Worm (Caenorhabditis elegans): ENCODE results near the gene F58F9.9.
"Not testable (repeated sequence)": the region's sequence is repeated elsewhere in the genome, so short reads cannot be mapped to it uniquely, and the experiment has no call there.

The F58F9.9 gene

DNA sequence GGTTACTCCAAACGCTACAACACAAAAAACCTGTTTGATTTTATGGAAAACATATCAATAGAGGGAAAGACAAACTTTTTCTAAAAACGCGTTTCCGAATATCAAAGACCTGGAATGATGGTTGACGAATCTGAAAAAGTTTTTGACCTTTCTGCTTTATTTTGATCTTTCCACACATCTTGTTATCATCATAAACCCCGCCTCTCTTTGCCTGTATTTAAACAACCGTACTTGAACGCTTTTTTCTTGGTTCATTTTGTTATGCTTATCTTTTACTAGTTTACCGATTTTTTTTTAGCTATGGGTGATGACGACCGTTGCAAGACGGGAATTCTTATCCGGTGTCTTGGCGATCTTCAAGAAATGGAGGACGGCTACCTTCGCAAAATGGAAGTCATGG lies 12.9 kb downstream of the F58F9.9 start, which contains the start of gene T13A10.2:
TSS of gene T13A10.2 (plus strand) at position 301 of the 400 bp plus-strand sequence.
- not testable (repeated sequence) for TF ChIP-seq cog-1 (tag; optimal IDR thresholded peaks at IDR 0.05); ztf-23 (GFP tag; IDR thresholded peaks at IDR 0.05); flt-1 (GFP tag; IDR thresholded peaks at IDR 0.05)

ce11 chrIV:6254635-6255034 lies 14.5 kb downstream of the F58F9.9 start, which contains the start of gene T13A10.64:
Gene T13A10.64 (plus strand): TSS chrIV:6254935.
- no peak for TF ChIP-seq klf-2 (GFP tag; conservative IDR thresholded peaks at IDR 0.05)
- TF ChIP-seq T22C8.4 (GFP tag; IDR thresholded peaks at IDR 0.05), result no peak
- TF ChIP-seq cog-1 (tag; optimal IDR thresholded peaks at IDR 0.05), result no peak
- TF ChIP-seq flt-1 (GFP tag; IDR thresholded peaks at IDR 0.05), result no peak
- no peak for TF ChIP-seq ref-1 (GFP tag; conservative IDR thresholded peaks at IDR 0.05)
- no peak for TF ChIP-seq ztf-23 (GFP tag; IDR thresholded peaks at IDR 0.05)
- no peak for TF ChIP-seq med-1 (GFP tag; optimal IDR thresholded peaks at IDR 0.05; ENCODE audit: insufficient read depth)
- no peak for TF ChIP-seq tab-1 (GFP tag; IDR thresholded peaks at IDR 0.05)
- no peak for TF ChIP-seq ztf-29 (GFP tag; IDR thresholded peaks at IDR 0.05)

ce11 chrIV:6258967-6259366 lies 18.9 kb downstream of the F58F9.9 start:
- TF ChIP-seq T22C8.4 (GFP tag; IDR thresholded peaks at IDR 0.05) (no peak), ztf-23 (GFP tag; IDR thresholded peaks at IDR 0.05) (no peak), tab-1 (GFP tag; IDR thresholded peaks at IDR 0.05) (no peak), cog-1 (tag; optimal IDR thresholded peaks at IDR 0.05) (no peak), med-1 (GFP tag; optimal IDR thresholded peaks at IDR 0.05; ENCODE audit: insufficient read depth) (no peak), klf-2 (GFP tag; conservative IDR thresholded peaks at IDR 0.05) (no peak), ref-1 (GFP tag; conservative IDR thresholded peaks at IDR 0.05) (no peak), ztf-29 (GFP tag; IDR thresholded peaks at IDR 0.05) (no peak), flt-1 (GFP tag; IDR thresholded peaks at IDR 0.05) (no peak)

ce11 chrIV:6259732-6260131 lies 19.6 kb downstream of the F58F9.9 start, which contains the start of gene nlp-16:
Gene nlp-16 (minus strand): TSS chrIV:6259832.
- TF ChIP-seq cog-1 (tag; optimal IDR thresholded peaks at IDR 0.05) (no peak), klf-2 (GFP tag; conservative IDR thresholded peaks at IDR 0.05) (no peak), med-1 (GFP tag; optimal IDR thresholded peaks at IDR 0.05; ENCODE audit: insufficient read depth) (no peak), tab-1 (GFP tag; IDR thresholded peaks at IDR 0.05) (no peak), ztf-23 (GFP tag; IDR thresholded peaks at IDR 0.05) (no peak), ztf-29 (GFP tag; IDR thresholded peaks at IDR 0.05) (no peak)

DNA sequence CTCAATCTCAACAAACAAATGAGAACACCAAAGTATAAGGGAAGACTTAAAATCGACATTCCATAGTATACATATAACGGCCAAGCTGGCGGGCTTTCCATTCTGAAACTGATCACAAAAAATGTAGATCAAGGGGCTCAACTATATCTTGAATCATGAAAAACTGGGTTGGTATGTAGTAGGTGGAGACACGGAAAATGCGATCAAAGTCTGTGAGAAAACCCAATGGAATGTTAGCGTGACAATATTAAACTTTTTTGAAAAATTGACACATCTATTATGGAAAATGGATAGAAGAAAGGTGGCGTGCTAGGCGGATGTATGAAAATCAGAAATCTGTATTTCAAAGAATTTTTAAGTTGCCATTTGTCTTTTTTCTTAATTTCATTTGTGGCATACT lies 23.2 kb downstream of the F58F9.9 start, which contains the start of gene srv-28:
TSS of gene srv-28 (minus strand) at position 101 of the 400 bp plus-strand sequence.
- no peak for TF ChIP-seq ztf-23 (GFP tag; IDR thresholded peaks at IDR 0.05)
- TF ChIP-seq klf-2 (GFP tag; conservative IDR thresholded peaks at IDR 0.05), result no peak
- TF ChIP-seq cog-1 (tag; optimal IDR thresholded peaks at IDR 0.05), result no peak
- no peak for TF ChIP-seq T22C8.4 (GFP tag; IDR thresholded peaks at IDR 0.05)
- TF ChIP-seq tab-1 (GFP tag; IDR thresholded peaks at IDR 0.05), result no peak
- TF ChIP-seq med-1 (GFP tag; optimal IDR thresholded peaks at IDR 0.05; ENCODE audit: insufficient read depth), result no peak
- no peak for TF ChIP-seq flt-1 (GFP tag; IDR thresholded peaks at IDR 0.05)
- TF ChIP-seq ref-1 (GFP tag; conservative IDR thresholded peaks at IDR 0.05), result no peak
- no peak for TF ChIP-seq ztf-29 (GFP tag; IDR thresholded peaks at IDR 0.05)

ce11 chrIV:6266499-6266898 lies 26.4 kb downstream of the F58F9.9 start, which contains the start of gene srv-29:
Gene srv-29 (minus strand): TSS chrIV:6266599.
- TF ChIP-seq flt-1 (GFP tag; IDR thresholded peaks at IDR 0.05) (no peak), ref-1 (GFP tag; conservative IDR thresholded peaks at IDR 0.05) (no peak), T22C8.4 (GFP tag; IDR thresholded peaks at IDR 0.05) (no peak), klf-2 (GFP tag; conservative IDR thresholded peaks at IDR 0.05) (no peak), tab-1 (GFP tag; IDR thresholded peaks at IDR 0.05) (no peak)

- TF ChIP-seq cog-1 (tag; optimal IDR thresholded peaks at IDR 0.05) (no peak), klf-2 (GFP tag; conservative IDR thresholded peaks at IDR 0.05) (no peak), med-1 (GFP tag; optimal IDR thresholded peaks at IDR 0.05; ENCODE audit: insufficient read depth) (no peak)
Measured at ce11 chrIV:6269346-6269745, 29.3 kb downstream of the F58F9.9 start, which contains the start of gene srv-30. Gene srv-30 (minus strand): TSS chrIV:6269446.

DNA sequence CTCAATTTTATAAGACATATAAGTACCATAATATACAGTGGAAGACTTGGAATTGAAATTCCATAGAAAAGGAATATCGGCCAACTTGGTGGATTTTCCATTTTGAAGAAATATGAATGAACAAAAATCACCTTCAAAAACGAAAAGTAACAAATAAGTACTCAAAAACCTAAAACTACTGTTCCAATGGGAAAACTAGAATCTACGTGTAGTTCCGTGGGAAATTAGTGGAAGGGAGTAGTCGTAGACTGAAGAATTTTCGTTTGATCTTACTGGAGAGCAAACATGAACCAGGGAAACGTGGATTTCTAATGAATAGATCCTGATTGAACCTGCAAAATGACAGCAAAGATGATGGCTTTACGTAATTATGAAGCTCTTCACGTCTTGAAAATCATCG lies 31.8 kb downstream of the F58F9.9 start, which contains the start of gene srv-31:
TSS of gene srv-31 (minus strand) at position 101 of the 400 bp plus-strand sequence.
- TF ChIP-seq flt-1 (GFP tag; IDR thresholded peaks at IDR 0.05) (no peak), klf-2 (GFP tag; conservative IDR thresholded peaks at IDR 0.05) (no peak), cog-1 (tag; optimal IDR thresholded peaks at IDR 0.05) (no peak), T22C8.4 (GFP tag; IDR thresholded peaks at IDR 0.05) (no peak), med-1 (GFP tag; optimal IDR thresholded peaks at IDR 0.05; ENCODE audit: insufficient read depth) (no peak), ref-1 (GFP tag; conservative IDR thresholded peaks at IDR 0.05) (no peak), ztf-29 (GFP tag; IDR thresholded peaks at IDR 0.05) (no peak), tab-1 (GFP tag; IDR thresholded peaks at IDR 0.05) (no peak), ztf-23 (GFP tag; IDR thresholded peaks at IDR 0.05) (no peak)

DNA sequence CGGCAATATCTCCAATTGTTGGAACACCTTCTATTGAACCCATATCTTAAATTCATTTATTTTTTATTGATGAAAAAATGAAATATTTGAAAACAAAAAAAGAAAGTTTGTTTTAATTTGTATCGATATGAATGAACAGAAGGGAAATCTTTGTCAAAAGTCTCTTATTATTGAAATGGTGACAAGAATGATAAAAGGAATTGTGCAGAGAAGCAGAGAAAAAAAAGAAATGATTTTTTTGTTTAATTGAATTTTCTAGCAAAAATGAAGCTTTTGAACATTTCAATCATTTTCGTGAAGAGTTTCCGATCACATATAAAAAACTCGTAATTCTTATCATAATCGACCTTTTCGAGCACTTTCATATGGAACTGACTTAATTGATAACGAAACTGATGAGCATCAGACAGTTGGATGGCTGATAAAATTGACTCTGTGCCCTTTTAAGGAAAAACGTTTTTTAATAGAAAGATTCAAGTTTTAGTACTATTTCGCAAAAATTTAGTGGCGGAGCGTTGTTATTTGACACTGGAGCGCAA lies 35.6 kb downstream of the F58F9.9 start, which contains the start of the genes aat-4 and T13A10.1:
TSS of gene aat-4 (minus strand) at position 51 of the 539 bp plus-strand sequence.
TSS of gene T13A10.1 (plus strand) at position 411 of the 539 bp plus-strand sequence.
- no peak for TF ChIP-seq cog-1 (tag; optimal IDR thresholded peaks at IDR 0.05)
- TF ChIP-seq klf-2 (GFP tag; conservative IDR thresholded peaks at IDR 0.05), result no peak
- no peak for TF ChIP-seq tab-1 (GFP tag; IDR thresholded peaks at IDR 0.05)
- TF ChIP-seq med-1 (GFP tag; optimal IDR thresholded peaks at IDR 0.05; ENCODE audit: insufficient read depth), result no peak
- TF ChIP-seq flt-1 (GFP tag; IDR thresholded peaks at IDR 0.05), result no peak
- TF ChIP-seq ref-1 (GFP tag; conservative IDR thresholded peaks at IDR 0.05), result no peak
- no peak for TF ChIP-seq ztf-29 (GFP tag; IDR thresholded peaks at IDR 0.05)
- no peak for TF ChIP-seq ztf-23 (GFP tag; IDR thresholded peaks at IDR 0.05)
- no peak for TF ChIP-seq T22C8.4 (GFP tag; IDR thresholded peaks at IDR 0.05)

- TF ChIP-seq ztf-29 (GFP tag; IDR thresholded peaks at IDR 0.05) (no peak), T22C8.4 (GFP tag; IDR thresholded peaks at IDR 0.05) (no peak), klf-2 (GFP tag; conservative IDR thresholded peaks at IDR 0.05) (no peak), cog-1 (tag; optimal IDR thresholded peaks at IDR 0.05) (no peak)
Measured at ce11 chrIV:6279392-6279791, 39.3 kb downstream of the F58F9.9 start, which contains the start of gene sams-5. Gene sams-5 (minus strand): TSS chrIV:6279522.

All from whole organism, midembryonic.